Worm (Caenorhabditis elegans): ENCODE data around the gene nhr-260.

The nhr-260 gene

DNA sequence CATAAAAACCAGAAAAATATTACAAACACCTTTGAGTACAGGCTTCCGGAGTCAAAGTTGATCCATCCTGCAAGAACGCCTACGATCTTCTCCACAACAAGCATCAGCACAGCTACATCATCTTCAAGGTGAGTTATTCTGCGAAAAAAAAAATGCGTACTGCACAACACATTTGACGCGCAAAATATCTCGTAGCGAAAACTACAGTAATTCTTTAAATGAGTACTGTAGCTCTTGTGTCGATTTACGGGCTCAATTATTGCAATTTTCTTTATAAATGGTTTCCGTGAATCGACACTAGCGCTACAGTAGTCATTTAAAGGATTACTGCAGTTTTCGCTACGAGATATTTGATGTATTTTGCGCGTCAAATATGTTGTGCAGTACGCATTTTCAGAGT lies 34.6 kb downstream of the nhr-260 start:
- no peak for TF ChIP-seq gmeb-2 (tag; optimal IDR thresholded peaks at IDR 0.05)
- no peak for TF ChIP-seq mec-3 (tag; optimal IDR thresholded peaks at IDR 0.05; ENCODE audit: borderline replicate concordance)
- TF ChIP-seq pat-9 (tag; optimal IDR thresholded peaks at IDR 0.05): no peak
- TF ChIP-seq K02D7.2 (tag; optimal IDR thresholded peaks at IDR 0.05): no peak
- no peak for TF ChIP-seq tbx-7 (tag; optimal IDR thresholded peaks at IDR 0.05)
- TF ChIP-seq pha-2 (tag; optimal IDR thresholded peaks at IDR 0.05): no peak
- no peak for TF ChIP-seq pha-4 (tag; optimal IDR thresholded peaks at IDR 0.05)
- no peak for TF ChIP-seq rnt-1 (tag; optimal IDR thresholded peaks at IDR 0.05)
- TF ChIP-seq ceh-9 (tag; optimal IDR thresholded peaks at IDR 0.05): no peak
- no peak for TF ChIP-seq nfya-1 (tag; optimal IDR thresholded peaks at IDR 0.05)
- TF ChIP-seq ceh-6 (GFP tag; optimal IDR thresholded peaks at IDR 0.05): no peak
- no peak for TF ChIP-seq che-1 (tag; optimal IDR thresholded peaks at IDR 0.05)
- no peak for TF ChIP-seq hlh-13 (GFP tag; optimal IDR thresholded peaks at IDR 0.05)
- TF ChIP-seq nhr-232 (tag; optimal IDR thresholded peaks at IDR 0.05): no peak
- TF ChIP-seq zip-5 (tag; optimal IDR thresholded peaks at IDR 0.05): no peak
- TF ChIP-seq hlh-30 (tag; optimal IDR thresholded peaks at IDR 0.05; ENCODE audit: insufficient read depth): no peak
- no peak for TF ChIP-seq ceh-2 (tag; optimal IDR thresholded peaks at IDR 0.05)

DNA sequence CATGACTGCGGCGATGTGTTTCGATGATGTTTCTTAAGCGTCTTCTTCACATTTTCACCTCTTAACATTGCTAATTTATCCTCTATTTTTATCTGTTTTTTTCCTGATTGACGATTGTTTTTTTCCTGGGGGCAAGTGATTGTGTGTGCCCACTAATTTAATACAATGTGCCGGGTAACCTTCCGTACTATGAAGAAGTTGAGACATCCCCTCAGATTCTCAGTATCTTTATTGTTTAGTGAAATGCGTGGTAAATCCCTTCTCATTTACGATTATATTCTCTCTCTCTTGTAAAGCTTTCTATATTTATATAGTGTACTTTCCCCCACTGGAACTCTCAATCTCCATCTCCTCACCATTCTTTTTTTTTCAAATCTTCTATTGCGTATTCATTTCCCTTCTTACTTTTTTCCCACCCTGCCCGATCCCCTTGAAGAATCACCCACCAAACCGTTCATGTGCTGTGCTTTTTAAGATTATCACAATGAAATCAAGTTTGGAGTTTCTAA lies 35.1 kb downstream of the nhr-260 start:
- no peak for TF ChIP-seq tbx-7 (tag; optimal IDR thresholded peaks at IDR 0.05)
- no peak for TF ChIP-seq elt-2 (tag; optimal IDR thresholded peaks at IDR 0.05)
- TF ChIP-seq gmeb-2 (tag; optimal IDR thresholded peaks at IDR 0.05): no peak
- TF ChIP-seq pha-4 (tag; optimal IDR thresholded peaks at IDR 0.05): no peak
- no peak for TF ChIP-seq C08G9.2 (tag; optimal IDR thresholded peaks at IDR 0.05)
- no peak for TF ChIP-seq ceh-31 (tag; optimal IDR thresholded peaks at IDR 0.05)
- no peak for TF ChIP-seq pha-2 (tag; optimal IDR thresholded peaks at IDR 0.05)
- TF ChIP-seq syd-9 (tag; optimal IDR thresholded peaks at IDR 0.05): no peak
- TF ChIP-seq dmd-4 (tag; optimal IDR thresholded peaks at IDR 0.05; ENCODE audit: borderline replicate concordance): no peak
- TF ChIP-seq pros-1 (tag; optimal IDR thresholded peaks at IDR 0.05): no peak
- no peak for TF ChIP-seq ceh-19 (GFP tag; optimal IDR thresholded peaks at IDR 0.05)
- no peak for TF ChIP-seq hlh-13 (GFP tag; optimal IDR thresholded peaks at IDR 0.05)
- no peak for TF ChIP-seq lin-11 (tag; optimal IDR thresholded peaks at IDR 0.05)

DNA sequence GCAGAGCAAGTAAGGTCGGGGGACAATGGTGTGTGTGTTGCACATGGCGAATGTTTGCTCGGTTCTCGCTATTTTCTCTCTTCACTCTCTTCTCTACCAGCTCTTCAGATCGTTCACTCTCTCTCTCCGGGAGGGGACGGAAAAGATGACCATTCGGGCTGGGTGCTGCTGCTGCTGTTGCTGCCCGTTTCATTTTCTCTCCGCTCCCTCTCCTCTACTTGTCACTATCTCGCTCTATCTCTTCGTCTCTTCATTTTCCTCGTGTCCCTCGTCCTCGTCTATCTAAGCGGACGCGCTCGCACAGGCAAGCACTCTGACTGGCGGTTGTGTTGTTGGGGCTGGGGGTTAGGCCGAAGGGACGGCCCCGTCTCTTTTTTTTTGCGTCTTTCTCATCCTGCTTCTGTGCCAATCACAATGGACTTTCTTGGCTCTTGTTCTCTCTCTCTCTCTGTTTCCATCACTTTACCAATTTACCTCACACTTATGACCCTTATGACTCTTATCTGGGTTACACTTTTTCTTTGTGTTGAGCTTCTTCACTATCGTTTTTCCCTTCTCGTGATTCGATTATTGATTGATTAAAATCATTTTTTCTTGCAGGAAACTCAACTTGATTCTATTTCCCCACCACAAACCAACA lies 36.8 kb downstream of the nhr-260 start, which contains the start of the genes F53E2.2 and unc-60:
TSS of gene F53E2.2 (plus strand) at position 601 of the 640 bp plus-strand sequence.
TSS of gene unc-60 (plus strand) at position 601 of the 640 bp plus-strand sequence.
- TF ChIP-seq fkh-6 (tag; optimal IDR thresholded peaks at IDR 0.05): peak; percentile 60
- peak; percentile 78 for TF ChIP-seq ceh-18 (tag; optimal IDR thresholded peaks at IDR 0.05)
- peak; percentile 36 for TF ChIP-seq ceh-14 (tag; optimal IDR thresholded peaks at IDR 0.05)
- TF ChIP-seq hlh-8 (tag; optimal IDR thresholded peaks at IDR 0.05): peak; percentile 16
- TF ChIP-seq hlh-30 (tag; optimal IDR thresholded peaks at IDR 0.05; ENCODE audit: insufficient read depth): peak; percentile 72
- peak; percentile 59 for TF ChIP-seq rnt-1 (tag; optimal IDR thresholded peaks at IDR 0.05)
- TF ChIP-seq unc-55 (GFP tag; optimal IDR thresholded peaks at IDR 0.05): peak; percentile 90
- TF ChIP-seq sdc-2 (tag; optimal IDR thresholded peaks at IDR 0.05): peak; percentile 40
- TF ChIP-seq K09A11.1 (tag; optimal IDR thresholded peaks at IDR 0.05; ENCODE audit: insufficient read depth): no peak
- TF ChIP-seq pqm-1 (tag; optimal IDR thresholded peaks at IDR 0.05): peak; percentile 20
- peak; percentile 69 for TF ChIP-seq unc-42 (tag; optimal IDR thresholded peaks at IDR 0.05)
- peak; percentile 64 for TF ChIP-seq syd-9 (tag; optimal IDR thresholded peaks at IDR 0.05)
- TF ChIP-seq elt-2 (tag; optimal IDR thresholded peaks at IDR 0.05): peak; percentile 25
- TF ChIP-seq lin-11 (tag; optimal IDR thresholded peaks at IDR 0.05): peak; percentile 16
- peak; percentile 78 for TF ChIP-seq ceh-31 (tag; optimal IDR thresholded peaks at IDR 0.05)
- no peak for TF ChIP-seq tbx-7 (tag; optimal IDR thresholded peaks at IDR 0.05)
- peak; percentile 85 for TF ChIP-seq nfya-1 (tag; optimal IDR thresholded peaks at IDR 0.05)
- TF ChIP-seq ceh-6 (GFP tag; optimal IDR thresholded peaks at IDR 0.05): no peak
- TF ChIP-seq F13H6.1 (tag; optimal IDR thresholded peaks at IDR 0.05): peak; percentile 72
- TF ChIP-seq hlh-15 (tag; optimal IDR thresholded peaks at IDR 0.05): no peak
- peak; percentile 28 for TF ChIP-seq ztf-16 (tag; optimal IDR thresholded peaks at IDR 0.05)
- peak; percentile 89 for TF ChIP-seq ceh-34 (tag; optimal IDR thresholded peaks at IDR 0.05)
- peak; percentile 77 for TF ChIP-seq ref-2 (tag; optimal IDR thresholded peaks at IDR 0.05)
- TF ChIP-seq ceh-2 (tag; optimal IDR thresholded peaks at IDR 0.05): peak; percentile 42
- peak; percentile 24 for TF ChIP-seq pros-1 (tag; optimal IDR thresholded peaks at IDR 0.05)
- TF ChIP-seq fax-1 (tag; optimal IDR thresholded peaks at IDR 0.05): peak; percentile 10
- TF ChIP-seq C08G9.2 (tag; optimal IDR thresholded peaks at IDR 0.05): peak; percentile 75
- no peak for TF ChIP-seq Y22D7AL.16 (tag; optimal IDR thresholded peaks at IDR 0.05)
- TF ChIP-seq dve-1 (tag; optimal IDR thresholded peaks at IDR 0.05): peak; percentile 12
- peak; percentile 5 for TF ChIP-seq ceh-22 (tag; optimal IDR thresholded peaks at IDR 0.05)
- peak; percentile 2 for TF ChIP-seq hlh-6 (tag; optimal IDR thresholded peaks at IDR 0.05)
- peak; percentile 39 for TF ChIP-seq ets-4 (tag; optimal IDR thresholded peaks at IDR 0.05)

Data from whole organism, late embryonic.